Worm (Caenorhabditis elegans) whole organism, dauer: ENCODE data around the gene T10G3.2.

Experiments used
- unc-62 ChIP-seq: sonication (generic microtip); optimal IDR thresholded peaks from 2 replicates; lab custom pipeline; 2017; ENCODE audit warnings: missing biosample characterization, missing genetic modification reagents, missing genetic modification characterization

T10G3.2 gene

ce11 chrV:13479766-13480165, at the start of gene T10G3.2:
Gene T10G3.2, minus strand, starts transcription at chrV:13479866.
- no peak for TF ChIP-seq unc-62 (GFP tag; lab: Kevin White, UChicago)

- no peak for TF ChIP-seq unc-62 (GFP tag; lab: Kevin White, UChicago)
Observed at ce11 chrV:13529165-13529564, 49.5 kb upstream of the T10G3.2 start.

- TF ChIP-seq unc-62 (GFP tag; lab: Kevin White, UChicago): no peak
Observed at ce11 chrV:13523194-13523593, 43.5 kb upstream of the T10G3.2 start, which contains the start of gene R11G10.3. Gene R11G10.3, plus strand, starts transcription at chrV:13523494.

ce11 chrV:13515115-13515514, 35.4 kb upstream of the T10G3.2 start, which contains the start of gene semi-1:
Gene semi-1, minus strand, starts transcription at chrV:13515215.
- no peak for TF ChIP-seq unc-62 (GFP tag; lab: Kevin White, UChicago)

ce11 chrV:13512515-13512914, 32.8 kb upstream of the T10G3.2 start:
- TF ChIP-seq unc-62 (GFP tag; lab: Kevin White, UChicago): no peak

- no peak for TF ChIP-seq unc-62 (GFP tag; lab: Kevin White, UChicago)
Observed at ce11 chrV:13511618-13512017, 32.0 kb upstream of the T10G3.2 start, which contains the start of gene avr-15. Gene avr-15, minus strand, starts transcription at chrV:13511718.

ce11 chrV:13506321-13506720, 26.7 kb upstream of the T10G3.2 start, which contains the start of gene R11G10.4:
Gene R11G10.4, plus strand, starts transcription at chrV:13506621.
- no peak for TF ChIP-seq unc-62 (GFP tag; lab: Kevin White, UChicago)

- no peak for TF ChIP-seq unc-62 (GFP tag; lab: Kevin White, UChicago)
Observed at ce11 chrV:13499227-13499626, 19.6 kb upstream of the T10G3.2 start.

- TF ChIP-seq unc-62 (GFP tag; lab: Kevin White, UChicago): no peak
Observed at ce11 chrV:13497322-13497847, 17.7 kb upstream of the T10G3.2 start, which contains the start of the genes eea-1 and gut-2. Gene eea-1, minus strand, starts transcription at chrV:13497372. Gene gut-2, plus strand, starts transcription at chrV:13497690.

- TF ChIP-seq unc-62 (GFP tag; lab: Kevin White, UChicago): no peak
Observed at ce11 chrV:13489830-13490229, 10.2 kb upstream of the T10G3.2 start, which contains the start of gene T10G3.3. Gene T10G3.3, minus strand, starts transcription at chrV:13490199.

- no peak for TF ChIP-seq unc-62 (GFP tag; lab: Kevin White, UChicago)
Observed at ce11 chrV:13488297-13488803, 8.7 kb upstream of the T10G3.2 start.

ce11 chrV:13485732-13486131, 6.1 kb upstream of the T10G3.2 start:
- TF ChIP-seq unc-62 (GFP tag; lab: Kevin White, UChicago): no peak

ce11 chrV:13484339-13484738, 4.7 kb upstream of the T10G3.2 start, which contains the start of gene T10G3.4:
Gene T10G3.4, minus strand, starts transcription at chrV:13484439.
- TF ChIP-seq unc-62 (GFP tag; lab: Kevin White, UChicago): no peak

- no peak for TF ChIP-seq unc-62 (GFP tag; lab: Kevin White, UChicago)
Observed at ce11 chrV:13476350-13476749, 3.3 kb downstream of the T10G3.2 start, which contains the start of gene T10G3.8. Gene T10G3.8, minus strand, starts transcription at chrV:13476450.

- no peak for TF ChIP-seq unc-62 (GFP tag; lab: Kevin White, UChicago)
Observed at ce11 chrV:13473467-13473866, 6.2 kb downstream of the T10G3.2 start, which contains the start of gene T10G3.1. Gene T10G3.1, minus strand, starts transcription at chrV:13473679.

ce11 chrV:13472062-13472461, 7.6 kb downstream of the T10G3.2 start:
- no peak for TF ChIP-seq unc-62 (GFP tag; lab: Kevin White, UChicago)
